Fruit fly (Drosophila melanogaster): ENCODE results near the gene ImpE2.

The ImpE2 gene

dm6 chr3L:3479551-3479950 lies 32.9 kb downstream of the ImpE2 start (continued):
- TF ChIP-seq CG13123 (GFP tag; optimal IDR thresholded peaks at IDR 0.05) (no peak), sob (GFP tag; IDR thresholded peaks at IDR 0.05) (peak; percentile 48; the same call in 1 of the 2 replicates), knrl (GFP tag; IDR thresholded peaks at IDR 0.05; ENCODE audit: partially characterized antibody) (no peak), CG1603 (tag; optimal IDR thresholded peaks at IDR 0.05) (peak; percentile 9), Atf6 (GFP tag; IDR thresholded peaks at IDR 0.05) (no peak), Bteb2 (GFP tag; optimal IDR thresholded peaks at IDR 0.05) (no peak), jing (GFP tag; optimal IDR thresholded peaks at IDR 0.05) (no peak), exex (tag; optimal IDR thresholded peaks at IDR 0.05) (no peak), zen (tag; optimal IDR thresholded peaks at IDR 0.05) (no peak), CG11504 (tag; optimal IDR thresholded peaks at IDR 0.05) (peak; percentile 36), Mrtf (GFP tag; IDR thresholded peaks at IDR 0.05) (no peak), pan (optimal IDR thresholded peaks at IDR 0.05) (no peak), pan (GFP tag; optimal IDR thresholded peaks at IDR 0.05 in 1 of 2, IDR thresholded peaks at IDR 0.05 in 1 of 2) (peak in 1 of 2 experiments; percentile 34), CG6683 (GFP tag; optimal IDR thresholded peaks at IDR 0.05) (no peak), br (optimal IDR thresholded peaks at IDR 0.05) (no peak), fd96Cb (tag; optimal IDR thresholded peaks at IDR 0.05) (no peak), Deaf1 (tag; optimal IDR thresholded peaks at IDR 0.05) (no peak), prd (optimal IDR thresholded peaks at IDR 0.05) (no peak), prd (GFP tag; IDR thresholded peaks at IDR 0.05) (peak; percentile 49; the same call in 2 of the 3 replicates), CG3163 (GFP tag; optimal IDR thresholded peaks at IDR 0.05) (no peak), Blimp-1 (GFP tag; optimal IDR thresholded peaks at IDR 0.05) (no peak), Atf-2 (GFP tag; optimal IDR thresholded peaks at IDR 0.05) (no peak), Adf1 (GFP tag; IDR thresholded peaks at IDR 0.05) (no peak), B-H2 (GFP tag; optimal IDR thresholded peaks at IDR 0.05) (no peak), CG4617 (GFP tag; optimal IDR thresholded peaks at IDR 0.05; ENCODE audit: borderline replicate concordance) (no peak), Doc2 (GFP tag; IDR thresholded peaks at IDR 0.05) (no peak), D19B (GFP tag; optimal IDR thresholded peaks at IDR 0.05) (no peak), maf-S (GFP tag; optimal IDR thresholded peaks at IDR 0.05) (no peak), sima (GFP tag; optimal IDR thresholded peaks at IDR 0.05) (no peak), CkIIα-i1 (GFP tag; IDR thresholded peaks at IDR 0.05) (no peak), CG3726 (GFP tag; IDR thresholded peaks at IDR 0.05) (no peak), Usf (GFP tag; optimal IDR thresholded peaks at IDR 0.05) (no peak), CG10565 (GFP tag; optimal IDR thresholded peaks at IDR 0.05) (no peak), Mes4 (GFP tag; optimal IDR thresholded peaks at IDR 0.05) (no peak), ewg (GFP tag; optimal IDR thresholded peaks at IDR 0.05) (no peak), Max (GFP tag; optimal IDR thresholded peaks at IDR 0.05) (no peak), CG17912 (GFP tag; optimal IDR thresholded peaks at IDR 0.05) (no peak), C15 (GFP tag; IDR thresholded peaks at IDR 0.05) (peak; percentile 16; the same call in 1 of the 3 replicates), Bgb (GFP tag; IDR thresholded peaks at IDR 0.05; ENCODE audit: partially characterized antibody) (no peak), Hmx (GFP tag; optimal IDR thresholded peaks at IDR 0.05) (no peak), Vsx1 (GFP tag; optimal IDR thresholded peaks at IDR 0.05) (no peak), lbe (GFP tag; optimal IDR thresholded peaks at IDR 0.05) (no peak), shn (GFP tag; optimal IDR thresholded peaks at IDR 0.05) (no peak), chinmo (GFP tag; IDR thresholded peaks at IDR 0.05; ENCODE audit: partially characterized antibody) (no peak), h (optimal IDR thresholded peaks at IDR 0.05) (no peak), org-1 (GFP tag; optimal IDR thresholded peaks at IDR 0.05) (no peak), scrt (GFP tag; optimal IDR thresholded peaks at IDR 0.05) (no peak), usp (GFP tag; optimal IDR thresholded peaks at IDR 0.05) (no peak), eve (GFP tag; optimal IDR thresholded peaks at IDR 0.05) (no peak), Aef1 (GFP tag; IDR thresholded peaks at IDR 0.05) (no peak), row (GFP tag; IDR thresholded peaks at IDR 0.05) (peak; percentile 51; the same call in 1 of the 3 replicates), Nf-YC (tag; optimal IDR thresholded peaks at IDR 0.05) (no peak), Xrp1 (GFP tag; IDR thresholded peaks at IDR 0.05) (peak; percentile 31; the same call in 1 of the 2 replicates)

All from whole organism, embryonic.